Fruit fly (Drosophila melanogaster): ENCODE data around the gene CG2574.

CG2574 gene

dm6 chrX:12431466-12431865, 22.8 kb downstream of the CG2574 start:
- TF ChIP-seq ovo (GFP tag; optimal IDR thresholded peaks at IDR 0.05) (no peak), Clk (GFP tag; optimal IDR thresholded peaks at IDR 0.05) (no peak), Hr96 (GFP tag; optimal IDR thresholded peaks at IDR 0.05) (no peak)

DNA sequence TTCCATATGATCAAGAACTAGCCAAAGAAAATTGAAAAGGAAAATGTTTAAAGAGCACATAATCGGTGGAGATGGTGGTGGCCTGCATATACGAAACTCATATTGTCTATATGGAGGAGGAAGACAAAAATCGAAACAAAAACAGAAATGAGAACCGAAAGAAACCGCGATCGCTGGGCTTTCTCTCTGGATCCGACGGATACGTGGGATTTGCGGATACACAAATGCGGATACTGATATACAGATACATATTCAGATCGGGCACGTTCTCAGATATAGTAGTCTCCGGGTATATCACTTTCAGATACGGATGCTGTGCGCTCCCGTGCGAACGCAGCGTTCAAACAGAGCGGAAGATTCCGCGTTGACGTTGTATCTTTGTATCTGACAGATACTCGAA, 23.3 kb downstream of the CG2574 start, which contains the start of gene Pkcdelta:
Pkcdelta (plus strand) TSS at position 301 of the 400 bp plus-strand sequence.
- TF ChIP-seq bab1 (GFP tag; optimal IDR thresholded peaks at IDR 0.05), result no peak
- no peak for TF ChIP-seq tj (GFP tag; optimal IDR thresholded peaks at IDR 0.05)
- no peak for TF ChIP-seq CG5204 (GFP tag; optimal IDR thresholded peaks at IDR 0.05)
- TF ChIP-seq CG33017 (tag; optimal IDR thresholded peaks at IDR 0.05), result no peak
- no peak for TF ChIP-seq cic (GFP tag; optimal IDR thresholded peaks at IDR 0.05)
- no peak for TF ChIP-seq Hr96 (GFP tag; optimal IDR thresholded peaks at IDR 0.05)
- no peak for TF ChIP-seq toe (GFP tag; optimal IDR thresholded peaks at IDR 0.05)
- TF ChIP-seq CG12768 (GFP tag; optimal IDR thresholded peaks at IDR 0.05), result no peak
- TF ChIP-seq pad (GFP tag; optimal IDR thresholded peaks at IDR 0.05), result no peak
- no peak for TF ChIP-seq CG1620 (GFP tag; optimal IDR thresholded peaks at IDR 0.05)
- no peak for TF ChIP-seq CG7101 (tag; optimal IDR thresholded peaks at IDR 0.05)
- TF ChIP-seq ovo (GFP tag; optimal IDR thresholded peaks at IDR 0.05), result no peak
- TF ChIP-seq CG7045 (GFP tag; optimal IDR thresholded peaks at IDR 0.05), result no peak
- TF ChIP-seq Crg-1 (GFP tag; optimal IDR thresholded peaks at IDR 0.05), result no peak
- no peak for TF ChIP-seq cnc (optimal IDR thresholded peaks at IDR 0.05)

- TF ChIP-seq CG1620 (GFP tag; optimal IDR thresholded peaks at IDR 0.05), result no peak
- TF ChIP-seq ovo (GFP tag; optimal IDR thresholded peaks at IDR 0.05), result no peak
- no peak for TF ChIP-seq CG7045 (GFP tag; optimal IDR thresholded peaks at IDR 0.05)
- no peak for TF ChIP-seq CG11617 (GFP tag; optimal IDR thresholded peaks at IDR 0.05)
- no peak for TF ChIP-seq cic (GFP tag; optimal IDR thresholded peaks at IDR 0.05)
- no peak for TF ChIP-seq bab1 (GFP tag; optimal IDR thresholded peaks at IDR 0.05)
- TF ChIP-seq CG33017 (tag; optimal IDR thresholded peaks at IDR 0.05), result no peak
- no peak for TF ChIP-seq cnc (optimal IDR thresholded peaks at IDR 0.05)
- TF ChIP-seq Clk (GFP tag; optimal IDR thresholded peaks at IDR 0.05), result no peak
- no peak for TF ChIP-seq pad (GFP tag; optimal IDR thresholded peaks at IDR 0.05)
- no peak for TF ChIP-seq CG5204 (GFP tag; optimal IDR thresholded peaks at IDR 0.05)
Observed at dm6 chrX:12434604-12435003, 25.9 kb downstream of the CG2574 start.

- no peak for TF ChIP-seq CG33017 (tag; optimal IDR thresholded peaks at IDR 0.05)
- TF ChIP-seq tj (GFP tag; optimal IDR thresholded peaks at IDR 0.05), result no peak
- no peak for TF ChIP-seq CG11617 (GFP tag; optimal IDR thresholded peaks at IDR 0.05)
- no peak for TF ChIP-seq ovo (GFP tag; optimal IDR thresholded peaks at IDR 0.05)
- no peak for TF ChIP-seq toe (GFP tag; optimal IDR thresholded peaks at IDR 0.05)
- no peak for TF ChIP-seq CG12768 (GFP tag; optimal IDR thresholded peaks at IDR 0.05)
- no peak for TF ChIP-seq CG14711 (tag; optimal IDR thresholded peaks at IDR 0.05)
- TF ChIP-seq Hr96 (GFP tag; optimal IDR thresholded peaks at IDR 0.05), result no peak
- no peak for TF ChIP-seq cic (GFP tag; optimal IDR thresholded peaks at IDR 0.05)
- TF ChIP-seq kay (GFP tag; ENCODE audit: borderline replicate concordance), result no peak
Observed at dm6 chrX:12437099-12437498, 28.4 kb downstream of the CG2574 start.

dm6 chrX:12447874-12448273, 39.2 kb downstream of the CG2574 start:
- TF ChIP-seq cic (GFP tag; optimal IDR thresholded peaks at IDR 0.05) (no peak), Mnt (GFP tag; optimal IDR thresholded peaks at IDR 0.05) (no peak), Clk (GFP tag; optimal IDR thresholded peaks at IDR 0.05) (no peak), CG12768 (GFP tag; optimal IDR thresholded peaks at IDR 0.05) (no peak), toe (GFP tag; optimal IDR thresholded peaks at IDR 0.05) (no peak), Hr96 (GFP tag; optimal IDR thresholded peaks at IDR 0.05) (no peak), CG7101 (tag; optimal IDR thresholded peaks at IDR 0.05) (no peak), kay (GFP tag; ENCODE audit: borderline replicate concordance) (no peak), CG1620 (GFP tag; optimal IDR thresholded peaks at IDR 0.05) (no peak)

DNA sequence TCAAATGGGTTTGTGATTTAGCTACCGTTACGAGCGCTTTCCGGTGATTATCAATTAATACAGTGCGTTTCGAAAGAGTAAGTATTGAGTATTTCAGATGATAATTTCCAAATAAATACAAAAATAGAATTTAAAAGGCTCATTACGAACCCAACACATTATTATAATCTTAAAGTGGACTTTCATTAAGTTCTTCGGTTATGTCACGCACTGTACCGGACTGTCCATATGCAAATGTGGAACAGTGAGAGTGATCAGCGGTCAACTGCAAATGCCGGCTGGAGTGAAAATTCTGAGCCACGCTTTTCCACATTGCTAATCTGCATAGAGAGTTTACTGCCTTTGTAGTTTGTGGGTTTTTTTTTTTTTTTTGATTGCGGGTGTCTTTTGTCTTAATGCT, 45.0 kb downstream of the CG2574 start:
- TF ChIP-seq CG5204 (GFP tag; optimal IDR thresholded peaks at IDR 0.05), result no peak
- no peak for TF ChIP-seq toe (GFP tag; optimal IDR thresholded peaks at IDR 0.05)
- no peak for TF ChIP-seq CG1620 (GFP tag; optimal IDR thresholded peaks at IDR 0.05)
- TF ChIP-seq CG11617 (GFP tag; optimal IDR thresholded peaks at IDR 0.05), result no peak
- no peak for TF ChIP-seq bab1 (GFP tag; optimal IDR thresholded peaks at IDR 0.05)
- no peak for TF ChIP-seq ovo (GFP tag; optimal IDR thresholded peaks at IDR 0.05)
- no peak for TF ChIP-seq Mnt (GFP tag; optimal IDR thresholded peaks at IDR 0.05)
- no peak for TF ChIP-seq tj (GFP tag; optimal IDR thresholded peaks at IDR 0.05)
- TF ChIP-seq CG7101 (tag; optimal IDR thresholded peaks at IDR 0.05), result no peak
- no peak for TF ChIP-seq CG7045 (GFP tag; optimal IDR thresholded peaks at IDR 0.05)
- no peak for TF ChIP-seq Hr96 (GFP tag; optimal IDR thresholded peaks at IDR 0.05)
- TF ChIP-seq CG14711 (tag; optimal IDR thresholded peaks at IDR 0.05), result no peak
- TF ChIP-seq Clk (GFP tag; optimal IDR thresholded peaks at IDR 0.05), result no peak
- no peak for TF ChIP-seq CG12768 (GFP tag; optimal IDR thresholded peaks at IDR 0.05)
- no peak for TF ChIP-seq kay (GFP tag; ENCODE audit: borderline replicate concordance)
- no peak for TF ChIP-seq Crg-1 (GFP tag; optimal IDR thresholded peaks at IDR 0.05)
- no peak for TF ChIP-seq cic (GFP tag; optimal IDR thresholded peaks at IDR 0.05)
- no peak for TF ChIP-seq CG33017 (tag; optimal IDR thresholded peaks at IDR 0.05)
- no peak for TF ChIP-seq cnc (optimal IDR thresholded peaks at IDR 0.05)

- TF ChIP-seq tj (GFP tag; optimal IDR thresholded peaks at IDR 0.05) (no peak), CG1620 (GFP tag; optimal IDR thresholded peaks at IDR 0.05) (no peak), CG12768 (GFP tag; optimal IDR thresholded peaks at IDR 0.05) (no peak), Crg-1 (GFP tag; optimal IDR thresholded peaks at IDR 0.05) (no peak), Clk (GFP tag; optimal IDR thresholded peaks at IDR 0.05) (no peak), toe (GFP tag; optimal IDR thresholded peaks at IDR 0.05) (no peak), pad (GFP tag; optimal IDR thresholded peaks at IDR 0.05) (no peak), CG11617 (GFP tag; optimal IDR thresholded peaks at IDR 0.05) (no peak), cic (GFP tag; optimal IDR thresholded peaks at IDR 0.05) (no peak), kay (GFP tag; ENCODE audit: borderline replicate concordance) (no peak)
Observed at dm6 chrX:12454358-12454757, 45.7 kb downstream of the CG2574 start, which contains the start of gene CG15927. Gene CG15927, plus strand, starts transcription at chrX:12454729.

Measured in whole organism, adult.